Worm (Caenorhabditis elegans) whole organism, L3 larva: ENCODE measurements around the gene R05G6.4.
A peak's percentile ranks its signal among the peaks of the same experiment; 100 is the strongest.

ENCODE experiments used
- R02D3.7 ChIP-seq: fragments of 150-350 bp; optimal IDR thresholded peaks from 2 replicates; lab custom pipeline; 2014; ENCODE audit warnings: missing biosample characterization, missing genetic modification characterization
- ZK546.5 ChIP-seq: sonication (generic microtip); optimal IDR thresholded peaks from 2 replicates; lab custom pipeline; 2017; ENCODE audit warnings: missing biosample characterization, missing genetic modification characterization
- aly-2 ChIP-seq: fragments of 150-350 bp; optimal IDR thresholded peaks from 2 replicates; lab custom pipeline; 2014; ENCODE audit warnings: missing biosample characterization, missing genetic modification characterization
- ceh-16 ChIP-seq: sonication (generic microtip); optimal IDR thresholded peaks from 2 replicates; lab custom pipeline; 2017; ENCODE audit warnings: missing biosample characterization, missing genetic modification characterization
- ceh-28 ChIP-seq: fragments of 150-350 bp; optimal IDR thresholded peaks from 2 replicates; lab custom pipeline; 2014; ENCODE audit warnings: missing biosample characterization, missing genetic modification reagents, missing genetic modification characterization
- ceh-82 ChIP-seq: fragments of 150-350 bp; optimal IDR thresholded peaks from 2 replicates; lab custom pipeline; 2014; ENCODE audit warnings: missing biosample characterization, missing genetic modification characterization
- ceh-9 ChIP-seq: sonication (generic microtip); optimal IDR thresholded peaks from 2 replicates; lab custom pipeline; 2018; ENCODE audit warnings: missing biosample characterization, missing genetic modification characterization
- daf-12 ChIP-seq: fragments of 150-350 bp; optimal IDR thresholded peaks from 2 replicates; lab custom pipeline; 2014; ENCODE audit warnings: missing biosample characterization, missing genetic modification reagents, missing genetic modification characterization
- egl-27 ChIP-seq: sonication (generic microtip); optimal IDR thresholded peaks from 4 replicates; lab custom pipeline; 2017; ENCODE audit warnings: missing biosample characterization, missing genetic modification reagents, missing genetic modification characterization
- egl-5 ChIP-seq: fragments of 150-350 bp; optimal IDR thresholded peaks from 2 replicates; lab custom pipeline; 2017; ENCODE audit warnings: missing biosample characterization, missing genetic modification reagents, missing genetic modification characterization, inconsistent platforms
- elt-1 ChIP-seq: fragments of 150-350 bp; optimal IDR thresholded peaks from 2 replicates; lab custom pipeline; 2014; ENCODE audit warnings: missing biosample characterization, missing genetic modification characterization
- elt-2 ChIP-seq: sonication (generic microtip); optimal IDR thresholded peaks from 2 replicates; lab custom pipeline; 2016; ENCODE audit warnings: missing genetic modification reagents, mild to moderate bottlenecking, missing genetic modification characterization, missing compliant biosample characterization
- elt-3 ChIP-seq, 3 experiments: fragments of 150-350 bp in 1 of 3; sonication (generic microtip) in 2 of 3; optimal IDR thresholded peaks; 2 replicates in 2 of 3; 4 replicates in 1 of 3; lab custom pipeline; 2014 to 2017; ENCODE audit warnings: missing biosample characterization in 3 of 3, missing genetic modification characterization in 3 of 3
- eor-1 ChIP-seq, 2 experiments: fragments of 150-350 bp; optimal IDR thresholded peaks; 2 replicates each; lab custom pipeline; 2014 to 2018; ENCODE audit warnings: missing biosample characterization in 2 of 2, missing genetic modification characterization in 2 of 2
- fkh-10 ChIP-seq: sonication (generic microtip); optimal IDR thresholded peaks from 2 replicates; lab custom pipeline; 2017; ENCODE audit warnings: missing biosample characterization, missing genetic modification reagents, missing genetic modification characterization
- fkh-2 ChIP-seq: fragments of 150-350 bp; optimal IDR thresholded peaks from 2 replicates; lab custom pipeline; 2014; ENCODE audit warnings: missing biosample characterization, missing genetic modification reagents, missing genetic modification characterization
- fos-1 ChIP-seq: fragments of 150-350 bp; optimal IDR thresholded peaks from 2 replicates; lab custom pipeline; 2014; ENCODE audit warnings: missing biosample characterization, missing genetic modification characterization
- jun-1 ChIP-seq: fragments of 150-350 bp; optimal IDR thresholded peaks from 2 replicates; lab custom pipeline; 2014; ENCODE audit warnings: missing biosample characterization, missing genetic modification reagents, missing genetic modification characterization
- lin-15B ChIP-seq: fragments of 150-350 bp; optimal IDR thresholded peaks from 2 replicates; lab custom pipeline; 2014; ENCODE audit warnings: missing biosample characterization, missing genetic modification characterization
- lin-39 ChIP-seq: fragments of 150-350 bp; optimal IDR thresholded peaks from 2 replicates; lab custom pipeline; 2018; ENCODE audit warnings: missing biosample characterization, missing genetic modification reagents, missing genetic modification characterization
- lsy-12 ChIP-seq: sonication (generic microtip); optimal IDR thresholded peaks from 2 replicates; lab custom pipeline; 2016; ENCODE audit warnings: mild to moderate bottlenecking, missing genetic modification characterization, missing compliant biosample characterization
- mdl-1 ChIP-seq: fragments of 150-350 bp; optimal IDR thresholded peaks from 2 replicates; lab custom pipeline; 2014; ENCODE audit warnings: missing biosample characterization, missing genetic modification characterization
- mml-1 ChIP-seq: fragments of 150-350 bp; sonication (generic microtip); optimal IDR thresholded peaks from 3 replicates; lab custom pipeline; 2014; ENCODE audit warnings: missing biosample characterization, missing genetic modification characterization
- nfya-1 ChIP-seq: sonication (generic microtip); optimal IDR thresholded peaks from 2 replicates; lab custom pipeline; 2017; ENCODE audit warnings: missing genetic modification characterization, mild to moderate bottlenecking, missing compliant biosample characterization, antibody characterized with exemption, moderate library complexity; ENCODE audit not compliant: insufficient read depth
- nhr-11 ChIP-seq: fragments of 150-350 bp; optimal IDR thresholded peaks from 2 replicates; lab custom pipeline; 2014; ENCODE audit warnings: missing biosample characterization, missing genetic modification characterization
- nhr-12 ChIP-seq: fragments of 150-350 bp; optimal IDR thresholded peaks from 2 replicates; lab custom pipeline; 2014; ENCODE audit warnings: missing biosample characterization, missing genetic modification characterization
- nhr-23 ChIP-seq: fragments of 150-350 bp; optimal IDR thresholded peaks from 2 replicates; lab custom pipeline; 2014; ENCODE audit warnings: missing biosample characterization, missing genetic modification reagents, missing genetic modification characterization
- nhr-237 ChIP-seq: fragments of 150-350 bp; optimal IDR thresholded peaks from 2 replicates; lab custom pipeline; 2014; ENCODE audit warnings: missing biosample characterization, missing genetic modification characterization
- nhr-25 ChIP-seq: sonication (generic microtip); optimal IDR thresholded peaks from 2 replicates; lab custom pipeline; 2017; ENCODE audit warnings: missing biosample characterization, missing genetic modification characterization
- nhr-28 ChIP-seq: fragments of 150-350 bp; optimal IDR thresholded peaks from 2 replicates; lab custom pipeline; 2014; ENCODE audit warnings: missing biosample characterization, missing genetic modification characterization
- nhr-43 ChIP-seq: sonication (generic microtip); optimal IDR thresholded peaks from 2 replicates; lab custom pipeline; 2016; ENCODE audit warnings: mild to moderate bottlenecking, missing genetic modification characterization, missing compliant biosample characterization; ENCODE audit not compliant: poor library complexity, severe bottlenecking
- nhr-77 ChIP-seq: fragments of 150-350 bp; optimal IDR thresholded peaks from 2 replicates; lab custom pipeline; 2014; ENCODE audit warnings: missing biosample characterization, missing genetic modification characterization
- pha-4 ChIP-seq: fragments of 150-350 bp; optimal IDR thresholded peaks from 2 replicates; lab custom pipeline; 2014; ENCODE audit warnings: missing biosample characterization, missing genetic modification reagents, missing genetic modification characterization
- pqm-1 ChIP-seq: fragments of 150-350 bp; optimal IDR thresholded peaks from 2 replicates; lab custom pipeline; 2017; ENCODE audit warnings: missing biosample characterization, missing genetic modification characterization, inconsistent platforms
- sea-2 ChIP-seq: fragments of 150-350 bp; sonication (generic microtip); optimal IDR thresholded peaks from 4 replicates; lab custom pipeline; 2014; ENCODE audit warnings: missing biosample characterization, missing genetic modification reagents, missing genetic modification characterization
- skn-1 ChIP-seq: fragments of 150-350 bp; optimal IDR thresholded peaks from 2 replicates; lab custom pipeline; 2014; ENCODE audit warnings: missing biosample characterization, missing genetic modification characterization
- snpc-4 ChIP-seq: fragments of 150-350 bp; optimal IDR thresholded peaks from 2 replicates; lab custom pipeline; 2014; ENCODE audit warnings: missing biosample characterization, missing genetic modification characterization
- tbx-2 ChIP-seq: sonication (generic microtip); optimal IDR thresholded peaks from 2 replicates; lab custom pipeline; 2016; ENCODE audit warnings: mild to moderate bottlenecking, missing genetic modification characterization, missing compliant biosample characterization
- unc-39 ChIP-seq: sonication (generic microtip); optimal IDR thresholded peaks from 4 replicates; lab custom pipeline; 2017; ENCODE audit warnings: missing biosample characterization, missing genetic modification characterization
- unc-62 ChIP-seq: fragments of 150-350 bp; sonication (generic microtip); optimal IDR thresholded peaks from 4 replicates; lab custom pipeline; 2014; ENCODE audit warnings: missing biosample characterization, missing genetic modification reagents, missing genetic modification characterization
- zag-1 ChIP-seq: fragments of 150-350 bp; optimal IDR thresholded peaks from 2 replicates; lab custom pipeline; 2014; ENCODE audit warnings: missing biosample characterization, missing genetic modification characterization
- ztf-11 ChIP-seq: fragments of 150-350 bp; optimal IDR thresholded peaks from 2 replicates; lab custom pipeline; 2014; ENCODE audit warnings: missing biosample characterization, missing genetic modification characterization
- ztf-4 ChIP-seq: fragments of 150-350 bp; optimal IDR thresholded peaks from 2 replicates; lab custom pipeline; 2014; ENCODE audit warnings: missing biosample characterization, missing genetic modification characterization

R05G6.4 gene

ce11 chrIV:7478134-7478533, 34.9 kb upstream of the R05G6.4 start, which contains the start of gene rod-1:
Gene rod-1 (plus strand): TSS chrIV:7478452.
- TF ChIP-seq ztf-4 (tag; lab: Kevin White, UChicago) (no peak), skn-1 (tag; lab: Kevin White, UChicago) (no peak), egl-5 (no peak), ceh-16 (no peak), lin-39 (tag; lab: Kevin White, UChicago) (no peak), aly-2 (tag; lab: Kevin White, UChicago) (no peak), elt-2 (no peak), tbx-2 (no peak), egl-27 (no peak), fos-1 (tag; lab: Kevin White, UChicago) (no peak), elt-1 (tag; lab: Kevin White, UChicago) (no peak), unc-39 (tag; lab: Kevin White, UChicago) (no peak)

ce11 chrIV:7486201-7486947, 26.7 kb upstream of the R05G6.4 start, which contains the start of the genes his-61 and his-62:
Gene his-61 (minus strand): TSS chrIV:7486217.
Gene his-62 (plus strand): TSS chrIV:7486545.
- no peak for TF ChIP-seq ZK546.5 (tag; lab: Kevin White, UChicago)
- TF ChIP-seq lsy-12: peak; percentile 63
- peak; percentile 18 for TF ChIP-seq nhr-43 (tag; lab: Kevin White, UChicago)
- no peak for TF ChIP-seq ztf-11 (tag; lab: Kevin White, UChicago)
- TF ChIP-seq nhr-25 (tag; lab: Kevin White, UChicago): peak; percentile 85
- peak; percentile 52 for TF ChIP-seq pqm-1 (tag; lab: Kevin White, UChicago)
- no peak for TF ChIP-seq eor-1 (tag; optimal IDR thresholded peaks at IDR 0.05; lab: Kevin White, UChicago)
- peak; percentile 73 for TF ChIP-seq pha-4 (tag; lab: Kevin White, UChicago)
- TF ChIP-seq unc-62: no peak
- TF ChIP-seq ceh-28 (tag; lab: Kevin White, UChicago): no peak
- peak; percentile 13 for TF ChIP-seq lin-15B (tag; lab: Kevin White, UChicago)
- TF ChIP-seq snpc-4 (tag; lab: Kevin White, UChicago): peak; percentile 82
- TF ChIP-seq nfya-1: peak; percentile 49
- no peak for TF ChIP-seq nhr-23
- no peak for TF ChIP-seq daf-12 (tag; lab: Kevin White, UChicago)
- TF ChIP-seq elt-2: peak; percentile 83
- TF ChIP-seq elt-1 (tag; lab: Kevin White, UChicago): peak; percentile 42
- TF ChIP-seq sea-2: no peak
- TF ChIP-seq jun-1: peak; percentile 43

ce11 chrIV:7487554-7488456, 25.2 kb upstream of the R05G6.4 start, which contains the start of the genes his-60 and his-59:
Gene his-60 (minus strand): TSS chrIV:7487992.
Gene his-59 (plus strand): TSS chrIV:7488249.
- TF ChIP-seq elt-1 (tag; lab: Kevin White, UChicago) (no peak), nhr-28 (tag; lab: Kevin White, UChicago) (no peak), tbx-2 (no peak), nfya-1 (no peak), elt-2 (peak; percentile 27), lin-15B (tag; lab: Kevin White, UChicago) (peak; percentile 4), elt-3 (tag; optimal IDR thresholded peaks at IDR 0.05; lab: Kevin White, UChicago) (no peak), snpc-4 (tag; lab: Kevin White, UChicago) (peak; percentile 6), nhr-77 (tag; lab: Kevin White, UChicago) (no peak), mml-1 (no peak), R02D3.7 (tag; lab: Kevin White, UChicago) (no peak), ZK546.5 (tag; lab: Kevin White, UChicago) (no peak), aly-2 (tag; lab: Kevin White, UChicago) (no peak), nhr-25 (tag; lab: Kevin White, UChicago) (peak; percentile 90), sea-2 (no peak), lsy-12 (peak; percentile 6), ceh-28 (tag; lab: Kevin White, UChicago) (no peak), egl-5 (no peak), lin-39 (tag; lab: Kevin White, UChicago) (no peak), ceh-82 (tag; lab: Kevin White, UChicago) (no peak), unc-39 (tag; lab: Kevin White, UChicago) (no peak), mdl-1 (tag; lab: Kevin White, UChicago) (no peak), ztf-11 (tag; lab: Kevin White, UChicago) (no peak), eor-1 (tag; optimal IDR thresholded peaks at IDR 0.05; lab: Kevin White, UChicago) (no peak), fkh-10 (GFP tag; lab: Kevin White, UChicago) (no peak), daf-12 (tag; lab: Kevin White, UChicago) (no peak), zag-1 (tag; lab: Kevin White, UChicago) (no peak), skn-1 (tag; lab: Kevin White, UChicago) (no peak), ztf-4 (tag; lab: Kevin White, UChicago) (no peak), nhr-237 (no peak), nhr-11 (tag; lab: Kevin White, UChicago) (no peak), ceh-9 (tag; lab: Kevin White, UChicago) (no peak), nhr-23 (no peak), fkh-2 (tag; lab: Kevin White, UChicago) (no peak), nhr-12 (tag; lab: Kevin White, UChicago) (no peak), nhr-43 (tag; lab: Kevin White, UChicago) (peak; percentile 51), unc-62 (no peak)
